Fruit fly (Drosophila melanogaster) whole organism, wandering third instar larva: ENCODE results near the gene CG32110.

Experiments used
- Abd-B ChIP-seq: fragments of >200 bp; optimal IDR thresholded peaks from 2 replicates; lab custom pipeline; 2017; ENCODE audit warnings: missing biosample characterization, missing genetic modification characterization
- CG32264 ChIP-seq: fragments of 200-800 bp; sonication (Bioruptor generic); optimal IDR thresholded peaks from 2 replicates; lab custom pipeline; 2016; ENCODE audit warnings: missing biosample characterization, missing genetic modification characterization
- CG9705 ChIP-seq: fragments of 200-800 bp; sonication (Bioruptor generic); optimal IDR thresholded peaks from 2 replicates; lab custom pipeline; 2018; ENCODE audit warnings: missing biosample characterization, mild to moderate bottlenecking, missing genetic modification characterization
- CrebA ChIP-seq: fragments of 200-800 bp; sonication (Bioruptor generic); optimal IDR thresholded peaks from 2 replicates; lab custom pipeline; 2016; ENCODE audit warnings: missing biosample characterization, mild to moderate bottlenecking, missing genetic modification characterization, borderline replicate concordance
- Dfd ChIP-seq: fragments of >200 bp; optimal IDR thresholded peaks from 2 replicates; lab custom pipeline; 2017; ENCODE audit warnings: missing biosample characterization, missing genetic modification characterization
- Dif ChIP-seq: fragments of 200-275, 200-300 bp; sonication (Bioruptor generic); optimal IDR thresholded peaks from 2 replicates; lab custom pipeline; 2018; ENCODE audit warnings: missing biosample characterization, missing genetic modification characterization; ENCODE audit not compliant: partially characterized antibody
- GATAd ChIP-seq: sonication (Bioruptor generic); optimal IDR thresholded peaks from 2 replicates; lab custom pipeline; 2016; ENCODE audit warnings: missing biosample characterization, missing genetic modification characterization
- HLH106 ChIP-seq: fragments of 200-800 bp; optimal IDR thresholded peaks from 3 replicates; lab custom pipeline; 2019; ENCODE audit warnings: missing biosample characterization, mild to moderate bottlenecking, missing genetic modification characterization, moderate library complexity
- Hnf4 ChIP-seq: fragments of 200-800 bp; sonication (Bioruptor generic); optimal IDR thresholded peaks from 2 replicates; lab custom pipeline; 2016; ENCODE audit warnings: missing biosample characterization, mild to moderate bottlenecking, missing genetic modification characterization
- Hr78 ChIP-seq: fragments of >200 bp; optimal IDR thresholded peaks from 2 replicates; lab custom pipeline; 2017; ENCODE audit warnings: missing biosample characterization, missing genetic modification characterization
- Hr83 ChIP-seq: fragments of 200-300 bp; sonication (Bioruptor generic); optimal IDR thresholded peaks from 2 replicates; lab custom pipeline; 2016; ENCODE audit warnings: missing biosample characterization, mild to moderate bottlenecking, missing genetic modification characterization, moderate library complexity; ENCODE audit not compliant: poor library complexity, severe bottlenecking
- Jra ChIP-seq: sonication (Bioruptor generic); optimal IDR thresholded peaks from 2 replicates; lab custom pipeline; 2016; ENCODE audit warnings: missing biosample characterization, missing genetic modification characterization
- Mio ChIP-seq: sonication (Bioruptor generic); optimal IDR thresholded peaks from 2 replicates; lab custom pipeline; 2016; ENCODE audit warnings: missing biosample characterization, missing genetic modification characterization
- Myc ChIP-seq: fragments of >200 bp; optimal IDR thresholded peaks from 2 replicates; lab custom pipeline; 2017
- N ChIP-seq: fragments of >200 bp; optimal IDR thresholded peaks from 2 replicates; lab custom pipeline; 2018; ENCODE audit warnings: missing biosample characterization, missing external identifiers, missing genetic modification characterization
- OdsH ChIP-seq: fragments of 200-800 bp; sonication (Bioruptor generic); optimal IDR thresholded peaks from 2 replicates; lab custom pipeline; 2016; ENCODE audit warnings: missing biosample characterization, mild to moderate bottlenecking, missing genetic modification characterization
- Rel ChIP-seq, 2 experiments: fragments of 200-800 bp; sonication (Bioruptor generic) in 1 of 2; optimal IDR thresholded peaks; 2 replicates in 1 of 2; 3 replicates in 1 of 2; lab custom pipeline; 2016 to 2019; ENCODE audit warnings: mild to moderate bottlenecking in 2 of 2, missing biosample characterization in 2 of 2, missing genetic modification characterization in 2 of 2, moderate library complexity in 1 of 2
- Sp1 ChIP-seq: fragments of 200-800 bp; sonication (Bioruptor generic); optimal IDR thresholded peaks from 3 replicates; lab custom pipeline; 2019; ENCODE audit warnings: missing biosample characterization, mild to moderate bottlenecking, missing genetic modification characterization, moderate library complexity
- Vsx2 ChIP-seq: fragments of 200-300, 225-300 bp; sonication (Bioruptor generic); optimal IDR thresholded peaks from 2 replicates; lab custom pipeline; 2018; ENCODE audit warnings: missing biosample characterization, missing genetic modification characterization; ENCODE audit not compliant: partially characterized antibody
- br ChIP-seq: fragments of 200-800 bp; sonication (Bioruptor generic); optimal IDR thresholded peaks from 2 replicates; lab custom pipeline; 2016; ENCODE audit warnings: missing biosample characterization, missing genetic modification characterization
- brk ChIP-seq: fragments of 200-800 bp; sonication (Bioruptor generic); optimal IDR thresholded peaks from 2 replicates; lab custom pipeline; 2016; ENCODE audit warnings: missing biosample characterization, mild to moderate bottlenecking, missing genetic modification characterization
- dl ChIP-seq, 2 experiments: fragments of 175-275, 200-275 bp in 1 of 2; fragments of 200-275 bp in 1 of 2; sonication (Bioruptor generic); optimal IDR thresholded peaks; lab custom pipeline; 2018; ENCODE audit warnings: mild to moderate bottlenecking in 2 of 2, missing biosample characterization in 2 of 2, missing genetic modification characterization in 2 of 2, moderate library complexity in 2 of 2; ENCODE audit not compliant: partially characterized antibody in 2 of 2, insufficient read depth in 1 of 2
- dmrt93B ChIP-seq: fragments of 200-800 bp; sonication (Bioruptor generic); optimal IDR thresholded peaks from 2 replicates; lab custom pipeline; 2018; ENCODE audit warnings: missing biosample characterization, mild to moderate bottlenecking, missing genetic modification characterization
- dsf ChIP-seq: sonication (Bioruptor generic); optimal IDR thresholded peaks from 2 replicates; lab custom pipeline; 2016; ENCODE audit warnings: missing biosample characterization, missing genetic modification characterization, borderline replicate concordance
- ey ChIP-seq: fragments of 200-800 bp; sonication (Bioruptor generic); optimal IDR thresholded peaks from 2 replicates; lab custom pipeline; 2016; ENCODE audit warnings: missing biosample characterization, missing genetic modification characterization
- foxo ChIP-seq, 2 experiments: fragments of 200-800 bp; sonication (Bioruptor generic); optimal IDR thresholded peaks; 2 replicates in 1 of 2; 3 replicates in 1 of 2; lab custom pipeline; 2016 to 2017; ENCODE audit warnings: missing biosample characterization in 2 of 2, missing genetic modification characterization in 2 of 2
- fru ChIP-seq: fragments of 200-800 bp; sonication (Bioruptor generic); optimal IDR thresholded peaks from 3 replicates; lab custom pipeline; 2016; ENCODE audit warnings: missing biosample characterization, mild to moderate bottlenecking, missing genetic modification characterization
- h ChIP-seq: fragments of 200-800 bp; sonication (Bioruptor generic); optimal IDR thresholded peaks from 3 replicates; lab custom pipeline; 2016; ENCODE audit warnings: missing biosample characterization, mild to moderate bottlenecking, missing genetic modification characterization
- jim ChIP-seq: fragments of 175-275, 200-325 bp; sonication (Bioruptor generic); optimal IDR thresholded peaks from 2 replicates; lab custom pipeline; 2016; ENCODE audit warnings: missing biosample characterization, mild to moderate bottlenecking, missing genetic modification characterization
- lola ChIP-seq: fragments of >200 bp; optimal IDR thresholded peaks from 2 replicates; lab custom pipeline; 2017; ENCODE audit warnings: missing biosample characterization, missing genetic modification characterization
- pan ChIP-seq: fragments of >200 bp; optimal IDR thresholded peaks from 2 replicates; lab custom pipeline; 2017
- psq ChIP-seq: fragments of 200-800 bp; sonication (Bioruptor generic); optimal IDR thresholded peaks from 3 replicates; lab custom pipeline; 2017; ENCODE audit warnings: missing biosample characterization, mild to moderate bottlenecking, missing genetic modification characterization, moderate library complexity
- rgr ChIP-seq: fragments of 200-800 bp; sonication (Bioruptor generic); optimal IDR thresholded peaks from 3 replicates; lab custom pipeline; 2016; ENCODE audit warnings: missing biosample characterization, mild to moderate bottlenecking, missing genetic modification characterization
- sage ChIP-seq: fragments of 200-800 bp; sonication (Bioruptor generic); optimal IDR thresholded peaks from 2 replicates; lab custom pipeline; 2016; ENCODE audit warnings: missing biosample characterization, mild to moderate bottlenecking, missing genetic modification characterization
- sv ChIP-seq: fragments of 200-800 bp; sonication (Bioruptor generic); optimal IDR thresholded peaks from 3 replicates; lab custom pipeline; 2016; ENCODE audit warnings: missing biosample characterization, missing genetic modification characterization
- tai ChIP-seq: sonication (Bioruptor generic); optimal IDR thresholded peaks from 2 replicates; lab custom pipeline; 2016; ENCODE audit warnings: missing biosample characterization, missing genetic modification characterization
- usp ChIP-seq: fragments of >200 bp; optimal IDR thresholded peaks from 2 replicates; lab custom pipeline; 2017; ENCODE audit warnings: missing biosample characterization, missing genetic modification characterization
- woc ChIP-seq: sonication (Bioruptor generic); optimal IDR thresholded peaks from 2 replicates; lab custom pipeline; 2016; ENCODE audit warnings: missing biosample characterization, mild to moderate bottlenecking, missing genetic modification characterization

Gene CG32110

dm6 chr3L:12805660-12806289 lies 2.7 kb upstream of the CG32110 start, which contains the start of gene Sap130:
Sap130 (plus strand) TSS chr3L:12805902.
- TF ChIP-seq brk (GFP tag; lab: Kevin White, UChicago) (no peak), fru (GFP tag; lab: Kevin White, UChicago) (no peak), CG9705 (GFP tag; lab: Kevin White, UChicago) (no peak), psq (no peak), h (GFP tag; lab: Kevin White, UChicago) (no peak), Dif (GFP tag; lab: Kevin White, UChicago) (no peak), Hnf4 (GFP tag; lab: Kevin White, UChicago) (no peak)

DNA sequence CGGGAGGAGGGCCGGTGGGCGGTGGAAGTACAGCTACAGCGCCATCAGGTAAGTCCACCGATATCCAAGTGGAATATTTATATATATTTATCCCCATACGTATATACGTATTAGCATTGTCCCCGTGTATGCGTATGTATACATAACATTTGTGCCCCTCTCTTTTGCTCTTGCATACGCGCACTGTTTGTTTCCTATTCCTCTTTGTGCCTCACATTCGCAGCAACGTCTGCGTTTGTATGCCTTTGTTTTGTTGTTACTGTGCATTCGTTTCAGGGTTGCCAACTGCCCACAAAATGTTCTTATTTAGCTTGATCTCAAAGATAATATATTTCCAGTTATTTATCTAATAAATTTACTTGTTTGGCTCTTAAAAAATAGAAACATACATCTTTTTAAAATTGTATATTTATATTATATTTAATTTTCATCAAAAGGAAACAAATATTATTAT lies 2.2 kb upstream of the CG32110 start:
- TF ChIP-seq HLH106 (tag; lab: Kevin White, UChicago) (peak; percentile 63), Jra (GFP tag; lab: Kevin White, UChicago) (no peak), sv (GFP tag; lab: Kevin White, UChicago) (no peak), psq (peak; percentile 99), foxo (GFP tag; optimal IDR thresholded peaks at IDR 0.05; lab: Kevin White, UChicago) (peak in 1 of 2 experiments; percentile 70), Rel (GFP tag; optimal IDR thresholded peaks at IDR 0.05; lab: Kevin White, UChicago) (peak; percentile 46), Rel (tag; optimal IDR thresholded peaks at IDR 0.05; lab: Kevin White, UChicago) (peak; percentile 32), pan (no peak), CG9705 (GFP tag; lab: Kevin White, UChicago) (peak; percentile 34), Myc (lab: Kevin White, UChicago) (no peak), brk (GFP tag; lab: Kevin White, UChicago) (no peak), fru (GFP tag; lab: Kevin White, UChicago) (peak; percentile 73), N (GFP tag; lab: Kevin White, UChicago) (no peak), Hnf4 (GFP tag; lab: Kevin White, UChicago) (no peak), dmrt93B (GFP tag; lab: Kevin White, UChicago) (no peak), Hr83 (GFP tag; lab: Kevin White, UChicago) (peak; percentile 69), OdsH (GFP tag; lab: Kevin White, UChicago) (peak; percentile 66), Abd-B (GFP tag; lab: Kevin White, UChicago) (no peak), CG32264 (GFP tag; lab: Kevin White, UChicago) (no peak), woc (GFP tag; lab: Kevin White, UChicago) (peak; percentile 55), Vsx2 (GFP tag; lab: Kevin White, UChicago) (no peak), usp (GFP tag; lab: Kevin White, UChicago) (no peak), br (GFP tag; lab: Kevin White, UChicago) (peak; percentile 23), Dif (GFP tag; lab: Kevin White, UChicago) (no peak), h (GFP tag; lab: Kevin White, UChicago) (peak; percentile 49), ey (GFP tag; lab: Kevin White, UChicago) (peak; percentile 37), sage (GFP tag; lab: Kevin White, UChicago) (peak; percentile 78), dl (GFP tag; optimal IDR thresholded peaks at IDR 0.05; lab: Kevin White, UChicago; ENCODE audit: insufficient read depth in 1 of 2, partially characterized antibody in 2 of 2) (no peak), GATAd (GFP tag; lab: Kevin White, UChicago) (no peak), tai (GFP tag; lab: Kevin White, UChicago) (no peak), CrebA (GFP tag; lab: Kevin White, UChicago) (no peak), Sp1 (GFP tag; lab: Kevin White, UChicago) (peak; percentile 67), Mio (GFP tag; lab: Kevin White, UChicago) (no peak), rgr (GFP tag; lab: Kevin White, UChicago) (peak; percentile 70), Hr78 (GFP tag; lab: Kevin White, UChicago) (no peak), dsf (GFP tag; lab: Kevin White, UChicago) (no peak), lola (GFP tag; lab: Kevin White, UChicago) (no peak), jim (GFP tag; lab: Kevin White, UChicago) (no peak), Dfd (no peak)
